Fruit fly (Drosophila melanogaster): ENCODE results near the gene CG34382.

Gene CG34382

dm6 chr3L:9851000-9851671 lies 27.6 kb upstream of the CG34382 start (continued):
- TF ChIP-seq rib (GFP tag; IDR thresholded peaks at IDR 0.05) (no peak), pros (GFP tag; optimal IDR thresholded peaks at IDR 0.05) (peak; percentile 2), lilli (GFP tag; optimal IDR thresholded peaks at IDR 0.05) (no peak), ems (GFP tag; optimal IDR thresholded peaks at IDR 0.05) (no peak), ranshi (GFP tag; IDR thresholded peaks at IDR 0.05) (no peak), NFAT (GFP tag; IDR thresholded peaks at IDR 0.05) (no peak), bbx (GFP tag; IDR thresholded peaks at IDR 0.05; ENCODE audit: partially characterized antibody) (no peak), Rx (GFP tag; IDR thresholded peaks at IDR 0.05) (no peak), Fer3 (tag; optimal IDR thresholded peaks at IDR 0.05) (no peak), CG16863 (GFP tag; optimal IDR thresholded peaks at IDR 0.05) (no peak), H2.0 (GFP tag; IDR thresholded peaks at IDR 0.05) (0 out of 2 replicates have a peak, but pooled peaks have one; percentile 6), Opbp (GFP tag; IDR thresholded peaks at IDR 0.05; ENCODE audit: partially characterized antibody) (no peak), Bdp1 (GFP tag; optimal IDR thresholded peaks at IDR 0.05) (no peak), phol (tag; optimal IDR thresholded peaks at IDR 0.05) (peak; percentile 7), CG7928 (GFP tag; optimal IDR thresholded peaks at IDR 0.05) (no peak), CG10321 (GFP tag; IDR thresholded peaks at IDR 0.05) (no peak), CG4730 (GFP tag; IDR thresholded peaks at IDR 0.05) (no peak), onecut (GFP tag; IDR thresholded peaks at IDR 0.05) (no peak), tup (GFP tag; optimal IDR thresholded peaks at IDR 0.05) (no peak), bsh (GFP tag; optimal IDR thresholded peaks at IDR 0.05) (peak in 1 of 2 experiments; percentile 12), CG1647 (GFP tag; optimal IDR thresholded peaks at IDR 0.05) (no peak), tin (GFP tag; optimal IDR thresholded peaks at IDR 0.05) (no peak), CG1233 (GFP tag; optimal IDR thresholded peaks at IDR 0.05) (no peak), chinmo (GFP tag; IDR thresholded peaks at IDR 0.05; ENCODE audit: partially characterized antibody) (0 out of 4 replicates have a peak, but pooled peaks have one; percentile 25), CG14014 (GFP tag; IDR thresholded peaks at IDR 0.05) (no peak), nau (GFP tag; optimal IDR thresholded peaks at IDR 0.05) (no peak), hbn (GFP tag; IDR thresholded peaks at IDR 0.05; ENCODE audit: partially characterized antibody) (no peak), Xbp1 (GFP tag; optimal IDR thresholded peaks at IDR 0.05) (no peak), jigr1 (GFP tag; IDR thresholded peaks at IDR 0.05) (no peak), crol (GFP tag; IDR thresholded peaks at IDR 0.05) (peak; percentile 52; the same call in 1 of the 2 replicates), unc-4 (GFP tag; IDR thresholded peaks at IDR 0.05; ENCODE audit: partially characterized antibody) (no peak), Dip2 (GFP tag; IDR thresholded peaks at IDR 0.05) (no peak), Xrp1 (GFP tag; IDR thresholded peaks at IDR 0.05) (no peak), CG2199 (GFP tag; IDR thresholded peaks at IDR 0.05) (no peak), wor (GFP tag; IDR thresholded peaks at IDR 0.05) (no peak), CG10431 (GFP tag; optimal IDR thresholded peaks at IDR 0.05) (no peak), CG4820 (GFP tag; optimal IDR thresholded peaks at IDR 0.05) (no peak), fd64A (GFP tag; optimal IDR thresholded peaks at IDR 0.05) (no peak), Nf-YA (GFP tag; IDR thresholded peaks at IDR 0.05) (no peak), Lpt (GFP tag; optimal IDR thresholded peaks at IDR 0.05) (no peak)

dm6 chr3L:9853140-9853746 lies 25.5 kb upstream of the CG34382 start:
- TF ChIP-seq h (optimal IDR thresholded peaks at IDR 0.05) (no peak), oc (tag; optimal IDR thresholded peaks at IDR 0.05) (peak; percentile 43), CG7928 (GFP tag; optimal IDR thresholded peaks at IDR 0.05) (no peak), Med (GFP tag) (peak; percentile 20), wek (GFP tag; optimal IDR thresholded peaks at IDR 0.05) (no peak), CG2199 (GFP tag; IDR thresholded peaks at IDR 0.05) (0 out of 3 replicates have a peak, but pooled peaks have one; percentile 28), mam (GFP tag; optimal IDR thresholded peaks at IDR 0.05) (no peak), sens (GFP tag) (peak; percentile 4), ato (GFP tag; IDR thresholded peaks at IDR 0.05; ENCODE audit: partially characterized antibody) (no peak), CG4820 (GFP tag; optimal IDR thresholded peaks at IDR 0.05) (no peak), Kr (GFP tag; optimal IDR thresholded peaks at IDR 0.05) (peak; percentile 47), NfI (GFP tag; optimal IDR thresholded peaks at IDR 0.05) (no peak), CG42726 (GFP tag; IDR thresholded peaks at IDR 0.05; ENCODE audit: partially characterized antibody) (0 out of 2 replicates have a peak, but pooled peaks have one; percentile 12), Ets65A (GFP tag) (peak; percentile 80)
